Fruit fly (Drosophila melanogaster) whole organism, embryonic: ENCODE results near the gene CG10674.

ENCODE experiments used
- Abd-B ChIP-seq: fragments of 200-800 bp; sonication (Bioruptor generic); optimal IDR thresholded peaks from 2 replicates; lab custom pipeline; 2018; ENCODE audit warnings: missing biosample characterization, mild to moderate bottlenecking, missing genetic modification characterization, moderate library complexity
- B-H1 ChIP-seq: fragments of 200-800 bp; sonication (Bioruptor generic); IDR thresholded peaks from 3 replicates; pipeline ENCODE4 v1.3.6; 2022; ENCODE audit warnings: missing biosample characterization, missing genetic modification characterization
- CG10147 ChIP-seq: fragments of 200-800 bp; sonication (Bioruptor generic); optimal IDR thresholded peaks from 2 replicates; lab custom pipeline; 2019; ENCODE audit warnings: missing biosample characterization, mild to moderate bottlenecking, missing genetic modification characterization, moderate library complexity
- CG10321 ChIP-seq: fragments of 200-800 bp; sonication (Bioruptor generic); IDR thresholded peaks from 2 replicates; pipeline ENCODE4 v1.3.6; 2022; ENCODE audit warnings: missing biosample characterization, missing genetic modification characterization
- CG10979 ChIP-seq: fragments of 200-800 bp; sonication (Bioruptor generic); optimal IDR thresholded peaks from 2 replicates; lab custom pipeline; 2018; ENCODE audit warnings: missing biosample characterization, mild to moderate bottlenecking, missing genetic modification characterization, moderate library complexity
- CG13287 ChIP-seq: fragments of 200-800 bp; sonication (Bioruptor generic); IDR thresholded peaks from 2 replicates; pipeline ENCODE4 v1.3.6; 2022; ENCODE audit warnings: missing biosample characterization, missing genetic modification characterization; ENCODE audit not compliant: partially characterized antibody
- CG13424 ChIP-seq: fragments of 200-800 bp; sonication (Bioruptor generic); optimal IDR thresholded peaks from 2 replicates; lab custom pipeline; 2019; ENCODE audit warnings: missing biosample characterization, mild to moderate bottlenecking, missing genetic modification characterization, moderate library complexity
- CG14965 ChIP-seq: fragments of 200-800 bp; sonication (Bioruptor generic); optimal IDR thresholded peaks from 2 replicates; lab custom pipeline; 2016; ENCODE audit warnings: missing biosample characterization, missing genetic modification characterization, borderline replicate concordance
- CG15073 ChIP-seq: fragments of 200-800 bp; sonication (Bioruptor generic); optimal IDR thresholded peaks from 2 replicates; lab custom pipeline; 2016; ENCODE audit warnings: missing biosample characterization, missing genetic modification characterization
- CG17361 ChIP-seq: fragments of 200-800 bp; sonication (Bioruptor generic); IDR thresholded peaks from 3 replicates; pipeline ENCODE4 v1.3.6; 2022; ENCODE audit warnings: missing biosample characterization, missing genetic modification characterization
- CG18011 ChIP-seq: fragments of 200-800 bp; sonication (Bioruptor generic); optimal IDR thresholded peaks from 2 replicates; lab custom pipeline; 2017; ENCODE audit warnings: missing biosample characterization, missing genetic modification characterization, mild to moderate bottlenecking, moderate library complexity, missing genotype
- CG32532 ChIP-seq: fragments of 200-800 bp; sonication (Bioruptor generic); IDR thresholded peaks from 2 replicates; pipeline ENCODE4 v1.3.6; 2022; ENCODE audit warnings: missing biosample characterization, missing genetic modification characterization
- CG34224 ChIP-seq: fragments of 200-800 bp; sonication (Bioruptor generic); IDR thresholded peaks from 3 replicates; pipeline ENCODE4 v1.3.6; 2022; ENCODE audit warnings: missing biosample characterization, missing genetic modification characterization; ENCODE audit not compliant: partially characterized antibody
- CG34422 ChIP-seq: fragments of 200-800 bp; sonication (Bioruptor generic); IDR thresholded peaks from 3 replicates; pipeline ENCODE4 v1.3.6; 2022; ENCODE audit warnings: missing biosample characterization, missing genetic modification characterization
- CG3726 ChIP-seq: fragments of 200-800 bp; sonication (Bioruptor generic); IDR thresholded peaks from 3 replicates; pipeline ENCODE4, ENCODE4 v1.3.6; 2022; ENCODE audit warnings: missing biosample characterization, missing genetic modification characterization
- CG3847 ChIP-seq: fragments of 200-800 bp; sonication (Bioruptor generic); IDR thresholded peaks from 2 replicates; pipeline ENCODE4 v1.3.6; 2022; ENCODE audit warnings: missing biosample characterization, missing genetic modification characterization
- CG9609 ChIP-seq: fragments of 200-800 bp; sonication (Bioruptor generic); optimal IDR thresholded peaks from 3 replicates; lab custom pipeline; 2016; ENCODE audit warnings: missing biosample characterization, missing genetic modification characterization
- Ets65A ChIP-seq: fragments of 200-800 bp; sonication (Bioruptor generic); peaks from one replicate; lab custom pipeline; 2016; ENCODE audit warnings: missing biosample characterization, missing genetic modification characterization
- Gug ChIP-seq: fragments of 200-800 bp; sonication (Bioruptor generic); IDR thresholded peaks from 4 replicates; pipeline ENCODE4 v1.3.6; 2022; ENCODE audit warnings: missing biosample characterization, missing genetic modification characterization
- HLH3B ChIP-seq: fragments of 200-800 bp; sonication (Bioruptor generic); IDR thresholded peaks from 2 replicates; pipeline ENCODE4 v1.3.6; 2022; ENCODE audit warnings: missing biosample characterization, missing genetic modification characterization
- Hey ChIP-seq: fragments of 200-800 bp; sonication (Bioruptor generic); optimal IDR thresholded peaks from 3 replicates; lab custom pipeline; 2018; ENCODE audit warnings: missing biosample characterization, mild to moderate bottlenecking, missing genetic modification characterization
- Hr3 ChIP-seq: fragments of 200-800 bp; sonication (Bioruptor generic); optimal IDR thresholded peaks from 3 replicates; lab custom pipeline; 2016; ENCODE audit warnings: missing biosample characterization, missing genetic modification characterization
- Med ChIP-seq: fragments of 200-800 bp; sonication (Bioruptor generic); peaks from one replicate; lab custom pipeline; 2016; ENCODE audit warnings: missing biosample characterization, missing genetic modification characterization, mild to moderate bottlenecking, inconsistent platforms, moderate library complexity
- Myb ChIP-seq: fragments of 200-800 bp; sonication (Bioruptor generic); optimal IDR thresholded peaks from 2 replicates; lab custom pipeline; 2016; ENCODE audit warnings: missing biosample characterization, missing genetic modification characterization
- Nf-YC ChIP-seq: fragments of 200-800 bp; optimal IDR thresholded peaks from 3 replicates; lab custom pipeline; 2019; ENCODE audit warnings: missing biosample characterization, mild to moderate bottlenecking, missing genetic modification characterization, moderate library complexity
- PHDP ChIP-seq: fragments of 200-800 bp; sonication (Bioruptor generic); optimal IDR thresholded peaks from 3 replicates; lab custom pipeline; 2018; ENCODE audit warnings: missing biosample characterization, mild to moderate bottlenecking, missing genetic modification characterization, moderate library complexity
- Ssrp ChIP-seq: fragments of 200-800 bp; sonication (Bioruptor generic); optimal IDR thresholded peaks from 2 replicates; lab custom pipeline; 2018; ENCODE audit warnings: missing biosample characterization, mild to moderate bottlenecking, missing genetic modification characterization, moderate library complexity
- TFAM ChIP-seq: fragments of 200-800 bp; sonication (Bioruptor generic); optimal IDR thresholded peaks from 2 replicates; lab custom pipeline; 2017; ENCODE audit warnings: missing biosample characterization, missing genetic modification characterization, inconsistent platforms
- Trl ChIP-seq, 3 experiments: fragments of >200 bp in 2 of 3; fragments of 200-800 bp in 1 of 3; sonication (Bioruptor generic) in 1 of 3; optimal IDR thresholded peaks; 2 replicates in 1 of 3; 3 replicates in 2 of 3; lab custom pipeline; 2016 to 2017; ENCODE audit warnings: missing biosample characterization in 1 of 3, missing genetic modification characterization in 1 of 3
- amos ChIP-seq: fragments of 200-800 bp; sonication (Bioruptor generic); IDR thresholded peaks from 2 replicates; pipeline ENCODE4 v1.3.6; 2022; ENCODE audit warnings: missing biosample characterization, missing genetic modification characterization; ENCODE audit not compliant: partially characterized antibody
- aop ChIP-seq: fragments of 200-800 bp; sonication (Bioruptor generic); IDR thresholded peaks from 2 replicates; pipeline ENCODE4 v1.3.6; 2022; ENCODE audit warnings: missing biosample characterization, missing genetic modification characterization
- cg ChIP-seq: fragments of 200-800 bp; sonication (Bioruptor generic); optimal IDR thresholded peaks from 3 replicates; lab custom pipeline; 2019; ENCODE audit warnings: missing biosample characterization, mild to moderate bottlenecking, missing genetic modification characterization, moderate library complexity
- chinmo ChIP-seq: fragments of 200-800 bp; sonication (Bioruptor generic); IDR thresholded peaks from 4 replicates; pipeline ENCODE4 v1.3.6; 2022; ENCODE audit warnings: missing biosample characterization, missing genetic modification characterization; ENCODE audit not compliant: partially characterized antibody
- cwo ChIP-seq: fragments of 200-800 bp; sonication (Bioruptor generic); optimal IDR thresholded peaks from 3 replicates; lab custom pipeline; 2017; ENCODE audit warnings: missing biosample characterization, missing genetic modification characterization, mild to moderate bottlenecking, moderate library complexity, missing genetic modification reagents
- danr ChIP-seq: fragments of 200-800 bp; sonication (Bioruptor generic); IDR thresholded peaks from 2 replicates; pipeline ENCODE4 v1.3.6; 2022; ENCODE audit warnings: missing biosample characterization, missing genetic modification characterization
- exex ChIP-seq: fragments of 200-800 bp; sonication (Bioruptor generic); optimal IDR thresholded peaks from 4 replicates; lab custom pipeline; 2018; ENCODE audit warnings: missing biosample characterization, mild to moderate bottlenecking, missing genetic modification characterization, moderate library complexity
- fd3F ChIP-seq: fragments of 200-800 bp; sonication (Bioruptor generic); optimal IDR thresholded peaks from 2 replicates; lab custom pipeline; 2018; ENCODE audit warnings: missing biosample characterization, mild to moderate bottlenecking, missing genetic modification characterization, moderate library complexity
- gcm ChIP-seq: fragments of 200-800 bp; sonication (Bioruptor generic); optimal IDR thresholded peaks from 2 replicates; lab custom pipeline; 2019; ENCODE audit warnings: missing biosample characterization, mild to moderate bottlenecking, missing genetic modification characterization, moderate library complexity
- grn ChIP-seq: fragments of 200-800 bp; sonication (Bioruptor generic); optimal IDR thresholded peaks from 3 replicates; lab custom pipeline; 2017; ENCODE audit warnings: missing biosample characterization, missing genetic modification characterization
- gt ChIP-seq: fragments of 200-800 bp; sonication (Bioruptor generic); IDR thresholded peaks from 2 replicates; pipeline ENCODE4 v1.3.6; 2022; ENCODE audit warnings: missing biosample characterization, missing genetic modification characterization
- hb ChIP-seq: fragments of 200-800 bp; sonication (Bioruptor generic); IDR thresholded peaks from 3 replicates; pipeline ENCODE4 v1.3.6; 2022; ENCODE audit warnings: missing biosample characterization, missing genetic modification characterization; ENCODE audit not compliant: partially characterized antibody
- hbn ChIP-seq: fragments of 200-800 bp; sonication (Bioruptor generic); IDR thresholded peaks from 2 replicates; pipeline ENCODE4 v1.3.6; 2022; ENCODE audit warnings: missing biosample characterization, missing genetic modification characterization; ENCODE audit not compliant: partially characterized antibody
- jigr1 ChIP-seq: fragments of 200-800 bp; sonication (Bioruptor generic); IDR thresholded peaks from 3 replicates; pipeline ENCODE4 v1.3.6; 2022; ENCODE audit warnings: missing biosample characterization, missing genetic modification characterization
- kay ChIP-seq: fragments of 200-800 bp; sonication (Bioruptor generic); optimal IDR thresholded peaks from 2 replicates; lab custom pipeline; 2016; ENCODE audit warnings: missing biosample characterization, missing genetic modification characterization
- odd ChIP-seq: fragments of 200-800 bp; sonication (Bioruptor generic); optimal IDR thresholded peaks from 2 replicates; lab custom pipeline; 2017; ENCODE audit warnings: missing biosample characterization, mild to moderate bottlenecking, missing genetic modification characterization
- pros ChIP-seq: fragments of 200-800 bp; sonication (Bioruptor generic); optimal IDR thresholded peaks from 3 replicates; lab custom pipeline; 2019; ENCODE audit warnings: missing biosample characterization, mild to moderate bottlenecking, missing genetic modification characterization, moderate library complexity
- seq ChIP-seq: fragments of 200-800 bp; sonication (Bioruptor generic); IDR thresholded peaks from 2 replicates; pipeline ENCODE4 v1.3.6; 2022; ENCODE audit warnings: missing biosample characterization, missing genetic modification characterization
- tio ChIP-seq: fragments of 200-800 bp; sonication (Bioruptor generic); optimal IDR thresholded peaks from 2 replicates; lab custom pipeline; 2017; ENCODE audit warnings: missing biosample characterization, missing genetic modification characterization, inconsistent platforms
- trem ChIP-seq: fragments of 200-800 bp; optimal IDR thresholded peaks from 3 replicates; lab custom pipeline; 2019; ENCODE audit warnings: missing biosample characterization, mild to moderate bottlenecking, missing genetic modification characterization, moderate library complexity
- ttk ChIP-seq: fragments of 200-800 bp; sonication (Bioruptor generic); IDR thresholded peaks from 2 replicates; pipeline ENCODE4 v2.1.2; 2022; ENCODE audit warnings: missing biosample characterization, missing genetic modification characterization
- vfl ChIP-seq: fragments of 200-800 bp; sonication (Bioruptor generic); optimal IDR thresholded peaks from 2 replicates; lab custom pipeline; 2016; ENCODE audit warnings: missing biosample characterization, missing genetic modification characterization
- vnd ChIP-seq: fragments of 200-800 bp; sonication (Bioruptor generic); IDR thresholded peaks from 3 replicates; pipeline ENCODE4 v1.3.6; 2022; ENCODE audit warnings: missing biosample characterization, missing genetic modification characterization; ENCODE audit not compliant: partially characterized antibody

CG10674 gene

DNA sequence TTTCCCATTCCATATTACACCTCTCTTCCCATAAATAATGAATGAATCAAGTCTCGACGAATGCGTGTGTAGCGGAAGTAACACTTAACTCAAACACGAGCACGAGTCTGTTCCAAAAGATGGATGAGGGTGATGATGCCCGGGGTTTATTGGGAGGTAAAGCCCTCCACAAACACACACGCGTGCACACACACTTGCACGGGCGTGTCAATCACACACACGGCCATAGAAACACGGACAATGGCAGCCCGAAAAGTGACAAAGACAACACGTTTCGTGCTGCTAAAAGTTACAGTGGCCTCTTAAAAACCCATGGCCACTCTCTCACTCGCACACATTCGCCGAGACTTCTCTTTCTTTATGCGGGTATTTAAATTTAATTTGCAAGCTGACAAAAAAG, 42.8 kb upstream of the CG10674 start:
- TF ChIP-seq danr (GFP tag; lab: Robert Waterston, UW) (no peak), TFAM (GFP tag; lab: Kevin White, UChicago) (no peak), Ets65A (GFP tag; lab: Kevin White, UChicago) (peak; percentile 21), CG14965 (no peak), seq (GFP tag; lab: Robert Waterston, UW) (no peak), trem (no peak), CG3847 (GFP tag; lab: Robert Waterston, UW) (no peak), cwo (GFP tag; lab: Kevin White, UChicago) (peak; percentile 16), hb (no peak), CG10979 (tag; lab: Kevin White, UChicago) (no peak), CG18011 (GFP tag; lab: Kevin White, UChicago) (no peak), gt (no peak), vfl (GFP tag; lab: Kevin White, UChicago) (no peak), amos (GFP tag; lab: Robert Waterston, UW) (no peak), CG32532 (0 out of 2 replicates have a peak, but pooled peaks have one; percentile 35), CG17361 (GFP tag; lab: Robert Waterston, UW) (no peak), CG15073 (GFP tag; lab: Kevin White, UChicago) (no peak), ttk (0 out of 2 replicates have a peak, but pooled peaks have one; percentile 14), chinmo (GFP tag; lab: Robert Waterston, UW) (0 out of 4 replicates have a peak, but pooled peaks have one; percentile 23), CG10321 (0 out of 2 replicates have a peak, but pooled peaks have one; percentile 5), Hr3 (GFP tag; lab: Kevin White, UChicago) (no peak), CG13424 (tag; lab: Kevin White, UChicago) (no peak), Hey (peak; percentile 76), vnd (GFP tag; lab: Robert Waterston, UW) (no peak), CG34224 (GFP tag; lab: Robert Waterston, UW) (no peak), gcm (peak; percentile 28), Trl (optimal IDR thresholded peaks at IDR 0.05; lab: Kevin White, UChicago) (no peak), Trl (GFP tag; optimal IDR thresholded peaks at IDR 0.05; lab: Kevin White, UChicago) (no peak), kay (GFP tag; lab: Kevin White, UChicago) (no peak), Myb (GFP tag; lab: Kevin White, UChicago) (no peak), Med (GFP tag; lab: Kevin White, UChicago) (peak; percentile 72), pros (GFP tag; lab: Kevin White, UChicago) (peak; percentile 4), CG34422 (GFP tag; lab: Robert Waterston, UW) (no peak), Ssrp (no peak), jigr1 (GFP tag; lab: Robert Waterston, UW) (no peak), B-H1 (no peak), Nf-YC (peak; percentile 5), CG10147 (GFP tag; lab: Kevin White, UChicago) (no peak), cg (peak; percentile 32)

DNA sequence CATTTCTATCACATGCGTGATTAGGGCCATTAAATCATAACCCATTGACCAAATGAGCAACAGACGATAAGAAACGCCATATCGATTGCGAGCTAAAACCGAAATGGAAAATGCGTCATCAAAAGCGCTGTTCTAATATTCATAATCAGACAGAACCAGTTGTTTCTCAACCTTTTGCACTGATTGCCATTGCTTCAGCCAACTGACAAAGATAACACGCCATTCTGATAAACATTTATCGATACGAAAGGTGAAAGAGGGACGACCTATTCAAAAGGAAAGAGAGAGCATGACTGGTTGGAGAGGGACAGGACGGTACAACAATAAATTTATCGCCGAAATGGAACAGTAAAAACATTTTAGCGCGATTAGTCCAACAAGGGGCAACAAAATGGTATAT, 40.7 kb upstream of the CG10674 start:
- no peak for TF ChIP-seq CG14965
- no peak for TF ChIP-seq hbn
- TF ChIP-seq exex (tag; lab: Kevin White, UChicago): peak; percentile 88
- no peak for TF ChIP-seq PHDP
- no peak for TF ChIP-seq aop (GFP tag; lab: Robert Waterston, UW)
- TF ChIP-seq HLH3B (GFP tag; lab: Robert Waterston, UW): no peak
- no peak for TF ChIP-seq odd
- no peak for TF ChIP-seq trem
- peak; percentile 62 for TF ChIP-seq grn (GFP tag; lab: Kevin White, UChicago)
- no peak for TF ChIP-seq CG3726
- no peak for TF ChIP-seq tio (GFP tag; lab: Kevin White, UChicago)
- no peak for TF ChIP-seq CG13287 (GFP tag; lab: Robert Waterston, UW)
- TF ChIP-seq Abd-B: no peak
- no peak for TF ChIP-seq fd3F (GFP tag; lab: Kevin White, UChicago)
- no peak for TF ChIP-seq CG9609 (GFP tag; lab: Kevin White, UChicago)
- peak; percentile 72 for TF ChIP-seq Ets65A (GFP tag; lab: Kevin White, UChicago)
- TF ChIP-seq Gug (GFP tag; lab: Robert Waterston, UW): no peak
